Fruit fly (Drosophila melanogaster): ENCODE results near the gene Gr64f.

Gene Gr64f

DNA sequence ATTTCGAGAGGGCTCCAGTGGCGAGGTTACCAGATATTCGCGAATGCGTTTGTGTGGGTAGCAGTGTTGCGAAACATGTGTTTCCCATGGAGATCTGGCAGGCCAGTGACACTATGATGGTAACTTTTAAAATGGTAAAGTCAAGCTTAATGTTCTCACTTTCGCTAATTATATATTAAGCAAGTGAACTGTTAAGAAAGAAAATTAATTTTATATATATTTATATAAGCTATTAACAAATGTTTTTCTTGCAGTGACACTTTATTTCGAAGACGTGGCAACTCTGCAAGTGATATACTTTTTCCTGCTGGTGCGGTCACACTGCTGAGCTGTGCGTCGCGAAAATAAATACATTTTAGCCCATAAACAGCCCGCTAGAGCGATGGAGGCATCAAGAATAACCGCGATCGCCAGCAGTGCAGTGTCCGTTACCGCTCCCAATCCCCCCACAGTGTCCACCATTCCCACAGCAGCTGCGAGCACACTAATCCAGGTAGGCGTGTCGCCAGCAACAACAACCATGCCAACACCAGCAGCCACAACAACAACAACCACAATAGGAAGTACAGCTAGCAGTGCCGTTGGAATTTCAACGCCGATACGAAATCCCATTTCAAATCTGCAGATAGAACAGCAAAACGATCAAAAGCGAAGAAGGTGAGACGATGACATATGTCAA lies 4.8 kb downstream of the Gr64f start, which contains the start of the genes CG11593 and Rcd5:
TSS of gene CG11593 (minus strand) at position 236 of the 679 bp plus-strand sequence.
TSS of gene Rcd5 (plus strand) at position 283 of the 679 bp plus-strand sequence.
- no peak for TF ChIP-seq noc (tag; optimal IDR thresholded peaks at IDR 0.05)

DNA sequence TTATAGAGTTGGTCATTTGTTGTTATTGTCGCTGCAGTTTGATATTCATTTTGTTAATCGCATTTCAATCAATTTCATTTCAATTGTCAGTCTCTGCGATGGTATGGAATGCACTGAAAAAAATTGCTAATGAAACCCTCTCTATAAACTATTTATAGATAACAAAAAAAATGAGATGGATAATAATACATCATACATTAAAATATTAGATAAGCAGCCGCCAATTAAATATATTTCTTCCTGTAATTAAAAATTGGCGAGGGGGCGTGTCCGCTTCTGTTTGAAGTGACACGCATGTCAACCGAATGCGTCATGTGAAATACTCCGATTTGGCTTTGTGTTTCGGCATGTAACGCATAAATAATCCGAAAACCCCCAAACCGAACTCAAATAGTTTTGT lies 8.9 kb downstream of the Gr64f start:
- no peak for TF ChIP-seq noc (tag; optimal IDR thresholded peaks at IDR 0.05)

DNA sequence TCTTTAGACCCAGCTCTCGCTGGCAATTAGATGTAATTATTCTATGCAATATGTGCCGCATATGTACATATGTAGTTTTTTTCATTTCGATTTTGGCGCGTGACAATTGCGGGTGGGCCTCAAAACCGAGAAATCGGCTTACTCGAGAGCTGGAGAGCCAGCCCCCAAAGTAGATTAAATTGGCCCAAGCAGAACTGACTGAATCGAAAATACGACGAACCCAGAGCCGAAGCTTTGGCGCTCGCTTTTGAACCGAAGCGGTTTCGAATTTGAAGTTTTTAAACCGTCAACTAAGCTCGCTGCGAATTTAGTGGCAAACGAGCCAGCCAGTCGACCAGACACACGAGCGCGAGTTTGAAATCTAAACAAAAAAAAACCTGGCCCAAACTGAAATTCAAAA lies 10.7 kb downstream of the Gr64f start, which contains the start of gene CG1136:
TSS of gene CG1136 (plus strand) at position 308 of the 400 bp plus-strand sequence.
- TF ChIP-seq noc (tag; optimal IDR thresholded peaks at IDR 0.05) = no peak

DNA sequence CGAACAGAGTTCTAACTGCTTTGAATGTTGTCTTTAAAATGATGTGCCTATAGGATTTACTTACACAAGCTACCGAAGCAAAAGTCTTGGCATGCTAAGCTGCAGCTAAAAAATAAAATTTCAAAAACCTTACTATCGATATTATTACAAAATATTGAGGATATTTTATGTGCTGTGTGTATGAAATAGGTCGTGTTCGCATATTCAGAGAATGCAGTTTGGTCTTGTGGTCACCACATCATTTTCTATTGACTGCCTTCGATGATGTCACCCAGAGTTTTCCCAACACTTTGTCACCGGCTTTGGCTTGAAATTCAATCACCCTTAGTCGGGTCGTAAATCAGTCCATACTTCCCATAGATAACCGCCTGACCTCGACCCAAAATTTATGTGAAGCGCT lies 12.0 kb downstream of the Gr64f start, which contains the start of gene Dpy-30L2:
TSS of gene Dpy-30L2 (minus strand) at position 101 of the 400 bp plus-strand sequence.
- no peak for TF ChIP-seq noc (tag; optimal IDR thresholded peaks at IDR 0.05)

DNA sequence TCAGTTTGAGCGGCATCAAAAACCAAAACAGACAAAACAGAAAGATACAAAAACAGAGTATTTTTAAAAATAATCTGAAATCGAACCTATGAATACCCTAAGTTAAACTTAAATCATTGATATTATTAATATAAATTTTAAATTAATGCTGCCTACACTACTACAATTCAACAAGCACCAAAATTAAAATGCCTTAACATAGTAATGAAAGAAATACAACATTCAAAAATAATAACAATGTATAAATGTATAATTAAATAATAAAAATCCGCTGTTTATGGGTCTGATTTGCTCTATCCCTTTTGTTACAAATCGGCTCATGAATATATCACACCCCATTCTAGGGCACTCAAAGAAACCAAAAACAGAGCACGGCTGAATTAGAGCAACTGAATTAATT lies 13.5 kb downstream of the Gr64f start:
- TF ChIP-seq noc (tag; optimal IDR thresholded peaks at IDR 0.05) = no peak

DNA sequence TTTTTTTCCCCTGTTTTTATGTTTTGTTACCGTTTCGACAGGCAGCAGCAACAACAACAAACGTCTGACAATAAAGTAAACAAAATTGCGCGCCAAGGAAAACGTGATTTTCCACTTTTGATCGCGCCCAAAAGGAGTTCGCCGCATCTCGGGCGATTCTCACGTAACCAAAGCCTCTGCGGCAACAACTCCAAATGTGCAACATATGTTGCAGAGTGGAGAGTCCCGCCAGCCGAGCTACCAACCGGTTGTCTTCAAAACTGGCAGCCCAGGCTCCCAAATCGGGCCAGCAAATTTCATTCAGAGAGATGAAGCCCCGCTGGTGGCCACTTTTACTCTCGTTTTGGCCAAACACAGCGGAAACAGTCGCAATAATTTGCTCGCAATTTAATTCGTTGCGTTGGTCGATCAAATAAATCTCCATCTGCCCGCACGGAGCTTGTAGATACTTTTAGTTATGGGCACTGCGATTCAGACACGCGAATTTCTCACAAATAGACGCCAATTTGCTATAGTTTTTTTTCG lies 19.9 kb downstream of the Gr64f start:
- TF ChIP-seq noc (tag; optimal IDR thresholded peaks at IDR 0.05) = no peak

DNA sequence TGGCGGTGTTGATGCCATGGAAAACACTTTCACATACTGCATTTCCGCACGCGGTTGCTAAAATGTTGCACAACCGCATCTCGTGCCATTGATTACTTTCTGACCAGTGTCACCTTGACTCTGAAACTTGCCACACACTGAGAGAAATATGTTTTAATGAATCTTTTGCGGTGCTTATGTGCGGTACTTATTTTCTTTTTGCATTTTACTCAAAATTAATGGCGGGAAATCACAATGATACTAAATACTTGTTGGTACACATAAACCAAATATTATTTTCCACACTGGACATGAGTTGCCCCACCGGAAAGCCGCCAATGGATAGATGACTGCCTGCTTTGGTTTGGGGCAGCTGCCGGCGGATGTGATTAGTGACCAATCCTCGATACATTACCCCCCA lies 21.2 kb downstream of the Gr64f start:
- no peak for TF ChIP-seq noc (tag; optimal IDR thresholded peaks at IDR 0.05)

DNA sequence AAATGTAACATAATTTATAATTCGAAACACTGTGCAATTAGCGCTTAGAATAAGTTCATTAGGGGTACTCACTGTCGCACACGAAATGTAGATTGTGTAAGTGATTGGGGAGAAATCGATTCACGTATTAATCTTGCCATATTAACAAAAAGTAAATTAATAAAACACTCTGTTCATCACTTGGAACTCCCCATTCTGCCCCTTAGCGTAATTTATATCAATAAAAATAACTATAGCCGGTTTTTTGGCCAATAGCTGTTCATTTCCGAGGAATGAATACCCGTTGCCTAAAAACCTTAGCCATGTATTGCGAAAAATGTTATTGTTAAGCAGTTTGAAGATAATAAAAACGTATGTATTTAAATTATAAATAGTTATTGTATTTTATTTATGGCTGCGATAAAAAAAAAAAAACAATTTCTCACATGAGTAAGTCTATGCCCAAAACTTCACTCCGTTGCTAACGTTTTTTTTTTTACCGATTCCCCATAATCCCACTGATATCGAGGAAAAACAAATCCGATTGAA lies 23.8 kb downstream of the Gr64f start, which contains the start of gene Ugt305A1:
TSS of gene Ugt305A1 (plus strand) at position 478 of the 528 bp plus-strand sequence.
- no peak for TF ChIP-seq noc (tag; optimal IDR thresholded peaks at IDR 0.05)

DNA sequence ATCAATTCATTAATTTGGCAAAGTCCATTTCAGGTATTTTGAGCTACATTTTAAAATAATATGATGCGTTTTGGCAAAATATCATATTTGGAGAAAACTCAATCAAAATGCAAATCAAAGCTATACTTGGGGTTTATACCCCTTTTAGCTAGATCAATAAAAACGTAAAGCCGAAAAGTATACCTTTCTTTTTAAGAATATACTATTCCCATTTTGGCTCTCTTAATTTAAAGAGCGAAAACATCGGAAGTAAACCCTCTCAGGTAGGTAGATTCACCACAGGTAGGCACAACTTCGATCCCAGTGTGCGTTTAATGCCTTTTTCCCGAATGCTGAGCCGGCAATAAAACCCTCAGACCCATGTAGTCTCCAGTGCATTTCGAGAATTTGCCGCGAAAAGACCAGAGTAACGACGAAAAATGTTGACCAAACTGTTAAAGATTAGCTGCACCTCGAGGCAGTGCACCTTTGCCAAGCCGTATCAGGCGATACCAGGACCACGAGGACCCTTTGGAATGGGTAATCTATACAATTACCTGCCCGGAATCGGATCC lies 26.4 kb downstream of the Gr64f start, which contains the start of gene dib:
TSS of gene dib (plus strand) at position 372 of the 554 bp plus-strand sequence.
- no peak for TF ChIP-seq noc (tag; optimal IDR thresholded peaks at IDR 0.05)

DNA sequence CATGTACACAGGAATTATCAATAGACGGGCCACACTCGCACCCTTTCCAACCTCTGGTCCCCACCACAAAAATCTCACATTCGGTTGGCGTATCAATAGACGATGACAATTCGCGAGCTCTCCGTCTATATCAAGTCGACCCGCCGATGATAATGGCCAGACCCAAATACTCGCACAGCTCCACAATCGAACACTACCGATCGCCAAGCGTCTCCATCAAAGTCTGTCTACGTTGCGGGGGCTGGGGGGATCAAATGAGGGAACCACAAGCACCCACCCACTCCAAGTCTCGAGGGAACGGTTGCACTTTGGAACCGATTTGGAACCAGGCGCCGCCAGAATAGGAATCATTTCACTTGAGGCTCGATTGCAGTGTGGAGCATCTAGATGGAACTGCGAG lies 32.8 kb downstream of the Gr64f start:
- TF ChIP-seq noc (tag; optimal IDR thresholded peaks at IDR 0.05) = no peak

DNA sequence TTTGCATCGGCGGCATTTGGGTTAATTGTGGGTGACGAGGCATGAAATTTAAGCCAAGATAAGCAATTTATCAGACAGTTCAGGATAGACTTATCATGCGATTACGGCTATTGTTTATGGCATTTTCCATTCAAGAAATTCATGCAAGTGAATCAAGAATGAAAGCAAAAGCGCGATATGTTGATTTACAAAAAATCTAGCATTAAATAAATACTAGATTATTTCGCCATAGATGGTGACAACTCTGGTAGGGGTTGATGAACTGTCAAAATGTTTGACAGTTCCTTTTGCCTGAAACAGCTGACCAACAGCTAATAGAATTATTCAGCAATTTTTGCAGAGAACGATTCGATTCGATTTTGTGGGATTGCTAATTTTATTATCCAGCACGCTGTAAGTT lies 33.5 kb downstream of the Gr64f start, which contains the start of gene CG32259:
TSS of gene CG32259 (plus strand) at position 301 of the 400 bp plus-strand sequence.
- no peak for TF ChIP-seq noc (tag; optimal IDR thresholded peaks at IDR 0.05)

DNA sequence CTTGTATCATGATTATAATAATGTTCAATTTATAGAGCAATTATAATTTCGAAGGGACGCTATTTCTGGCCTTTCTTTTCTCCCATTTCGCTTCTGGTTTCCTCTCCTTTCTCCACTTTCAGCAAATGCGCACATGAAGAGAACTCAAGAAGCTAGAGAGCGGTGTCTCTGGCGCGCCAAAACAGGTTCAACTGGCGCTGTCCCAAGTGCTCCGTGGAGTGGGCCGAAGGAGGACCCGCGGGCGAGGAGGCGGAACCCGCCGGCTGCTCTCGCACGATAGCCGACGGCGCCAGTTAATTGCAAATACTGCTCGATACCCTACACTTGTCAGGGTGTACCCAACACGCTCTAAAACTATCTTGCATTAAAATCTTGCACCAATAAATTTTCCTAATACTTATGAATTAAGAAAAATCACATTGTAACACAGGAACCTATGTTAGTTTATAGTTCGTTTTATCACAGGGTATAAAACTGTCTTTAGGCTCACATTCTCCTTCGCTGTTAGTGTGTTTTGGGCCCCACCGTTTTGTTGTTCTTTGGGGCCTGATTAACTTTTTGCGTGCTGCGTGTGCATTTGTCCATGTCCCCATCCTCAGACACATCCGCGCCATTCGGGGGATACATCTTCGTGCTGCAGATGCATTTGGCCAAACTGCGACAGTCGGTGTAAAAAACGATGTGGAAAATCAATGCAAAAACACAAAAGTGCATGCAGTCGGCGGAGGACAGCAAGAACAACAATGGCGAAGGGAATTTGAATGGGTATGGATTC lies 34.8 kb downstream of the Gr64f start:
- peak; percentile 88 for TF ChIP-seq noc (tag; optimal IDR thresholded peaks at IDR 0.05)

DNA sequence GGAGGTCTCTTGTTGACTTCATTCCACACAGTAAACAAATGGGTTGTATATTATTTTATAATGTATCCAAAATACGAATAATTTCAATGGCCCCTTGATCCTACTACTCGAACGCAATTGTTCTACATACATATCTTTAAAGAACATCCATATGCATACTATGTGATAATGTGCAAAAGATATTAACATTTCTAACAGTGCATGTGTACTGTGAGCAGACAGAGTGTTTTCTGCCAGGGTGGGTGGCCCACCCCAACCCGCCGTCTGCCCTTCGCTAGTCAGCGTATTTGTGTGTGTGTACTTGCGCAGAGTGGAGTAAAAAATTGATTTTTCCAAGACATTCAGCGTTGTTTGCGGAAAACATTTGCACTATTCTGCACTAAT lies 35.4 kb downstream of the Gr64f start:
- TF ChIP-seq noc (tag; optimal IDR thresholded peaks at IDR 0.05) = no peak

DNA sequence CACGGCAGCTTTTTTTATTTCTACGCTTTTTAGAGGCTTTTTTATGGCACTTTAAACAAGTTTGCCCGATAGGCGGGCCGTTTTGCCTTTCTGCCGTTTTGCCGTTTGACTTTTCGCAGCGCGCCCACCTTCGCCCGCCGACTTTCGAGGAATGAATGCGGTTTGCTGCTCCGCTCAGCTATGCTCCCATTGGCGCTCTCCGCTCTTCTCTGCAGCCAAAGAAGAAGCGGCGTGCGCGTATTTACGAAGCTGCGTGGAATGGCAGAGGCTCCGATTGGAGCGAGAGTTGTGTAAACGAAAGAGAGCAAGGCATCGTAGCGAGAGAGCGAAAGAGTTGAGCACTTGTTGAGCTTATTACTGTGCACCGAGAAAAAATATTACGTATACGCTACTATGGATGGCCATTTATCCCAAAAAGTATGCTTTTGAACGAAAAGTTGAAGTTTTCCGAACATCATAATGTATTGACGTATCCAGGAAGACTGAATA lies 36.0 kb downstream of the Gr64f start, which contains the start of gene wit:
TSS of gene wit (minus strand) at position 157 of the 489 bp plus-strand sequence.
- peak; percentile 52 for TF ChIP-seq noc (tag; optimal IDR thresholded peaks at IDR 0.05)

DNA sequence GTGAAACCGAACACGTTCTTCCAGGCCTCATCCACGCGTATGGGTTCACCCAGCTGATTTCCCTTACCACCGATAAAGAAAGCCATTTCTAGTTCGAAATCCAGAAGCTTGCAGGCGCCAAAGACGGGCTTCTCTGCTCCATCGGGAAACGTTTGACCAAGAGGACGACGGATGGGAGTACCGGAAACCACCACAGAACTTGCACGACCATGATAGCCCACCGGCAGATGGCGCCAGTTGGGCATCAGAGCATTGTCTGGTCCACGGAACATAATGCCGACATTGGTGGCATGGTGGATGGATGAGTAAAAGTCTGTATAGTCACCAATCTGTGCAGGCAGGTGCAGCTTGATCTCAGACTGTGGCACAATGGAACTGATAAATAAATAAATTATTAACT lies 37.1 kb downstream of the Gr64f start:
- no peak for TF ChIP-seq noc (tag; optimal IDR thresholded peaks at IDR 0.05)

DNA sequence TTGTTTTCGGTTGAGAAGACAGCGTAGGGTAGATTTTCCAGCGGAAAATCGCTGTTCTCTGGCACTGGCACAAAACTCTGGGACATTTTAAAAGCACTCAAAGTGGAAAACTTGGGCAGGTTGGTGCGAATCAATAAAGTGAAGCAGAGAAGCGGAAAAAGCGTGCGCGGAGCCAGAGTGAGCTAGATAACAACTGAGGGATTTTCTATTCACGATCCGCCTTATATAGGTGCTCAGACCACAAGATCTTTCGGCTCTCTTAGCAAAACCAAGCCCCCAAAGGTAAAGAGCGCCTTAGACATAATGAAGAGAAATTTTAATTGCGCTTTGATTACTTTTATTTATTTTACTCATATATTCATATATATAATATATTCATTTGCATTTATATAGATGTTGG lies 38.2 kb downstream of the Gr64f start, which contains the start of gene Faa:
TSS of gene Faa (minus strand) at position 200 of the 400 bp plus-strand sequence.
- TF ChIP-seq noc (tag; optimal IDR thresholded peaks at IDR 0.05) = no peak

Measured in whole organism, larva.